Worm (Caenorhabditis elegans): ENCODE data around the gene soap-1.

Gene soap-1

DNA sequence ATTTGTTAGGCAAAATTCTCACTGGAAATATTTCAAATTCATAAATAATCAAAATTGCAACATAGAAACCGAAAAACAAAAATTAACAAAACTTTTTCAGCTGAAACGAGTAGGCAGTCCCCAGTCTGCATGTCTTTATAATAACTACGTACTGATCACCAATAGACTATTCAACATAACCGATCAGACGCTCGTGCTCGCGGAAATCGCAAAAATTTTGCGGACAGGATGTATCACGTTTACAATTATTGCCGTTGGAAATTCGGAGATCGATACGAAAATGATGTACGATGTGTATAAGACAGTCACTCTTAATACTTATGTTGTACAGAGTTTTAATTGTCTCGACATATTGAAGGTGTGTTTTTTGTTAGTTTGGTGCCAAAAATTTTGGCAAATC, 13.3 kb downstream of the soap-1 start:
- TF ChIP-seq tbx-11 (GFP tag; IDR thresholded peaks at IDR 0.05): no peak
- no peak for TF ChIP-seq sea-1 (GFP tag; conservative IDR thresholded peaks at IDR 0.05)
- no peak for TF ChIP-seq tbx-37 (GFP tag; conservative IDR thresholded peaks at IDR 0.05)
- no peak for TF ChIP-seq F13C5.2 (tag; optimal IDR thresholded peaks at IDR 0.05)
- no peak for TF ChIP-seq ets-7 (tag; optimal IDR thresholded peaks at IDR 0.05)
- TF ChIP-seq hmg-4 (GFP tag; optimal IDR thresholded peaks at IDR 0.05): no peak
- no peak for TF ChIP-seq tra-4 (tag; optimal IDR thresholded peaks at IDR 0.05)
- TF ChIP-seq ceh-36 (tag; optimal IDR thresholded peaks at IDR 0.05): no peak
- no peak for TF ChIP-seq scrt-1 (GFP tag; IDR thresholded peaks at IDR 0.05)
- TF ChIP-seq pes-1 (GFP tag; IDR thresholded peaks at IDR 0.05): no peak

ce11 chrV:7199932-7200331, 14.8 kb downstream of the soap-1 start, which contains the start of gene F09G2.1:
TSS of gene F09G2.1 (plus strand) at chrV:7200232.
- TF ChIP-seq tbx-11 (GFP tag; IDR thresholded peaks at IDR 0.05): no peak
- no peak for TF ChIP-seq ama-1 (optimal IDR thresholded peaks at IDR 0.05)
- TF ChIP-seq ceh-13 (GFP tag; optimal IDR thresholded peaks at IDR 0.05): no peak
- no peak for TF ChIP-seq ceh-36 (tag; optimal IDR thresholded peaks at IDR 0.05)
- TF ChIP-seq flt-1 (GFP tag; IDR thresholded peaks at IDR 0.05): no peak
- no peak for TF ChIP-seq F13C5.2 (tag; optimal IDR thresholded peaks at IDR 0.05)
- TF ChIP-seq tra-4 (tag; optimal IDR thresholded peaks at IDR 0.05): no peak

ce11 chrV:7199077-7199476, 15.6 kb downstream of the soap-1 start:
- TF ChIP-seq tbx-11 (GFP tag; IDR thresholded peaks at IDR 0.05) (no peak), pes-1 (GFP tag; IDR thresholded peaks at IDR 0.05) (no peak), sea-1 (GFP tag; conservative IDR thresholded peaks at IDR 0.05) (no peak), aly-1 (tag; optimal IDR thresholded peaks at IDR 0.05) (no peak), flt-1 (GFP tag; IDR thresholded peaks at IDR 0.05) (no peak), ceh-36 (tag; optimal IDR thresholded peaks at IDR 0.05) (no peak), tra-4 (tag; optimal IDR thresholded peaks at IDR 0.05) (no peak)

- TF ChIP-seq ceh-36 (tag; optimal IDR thresholded peaks at IDR 0.05) (no peak), ama-1 (optimal IDR thresholded peaks at IDR 0.05) (peak; percentile 21)
These were observed 16.3 kb downstream of the soap-1 start for ce11 chrV:7198403-7198802.

ce11 chrV:7197036-7197435, 17.7 kb downstream of the soap-1 start:
- TF ChIP-seq tbx-37 (GFP tag; conservative IDR thresholded peaks at IDR 0.05) (no peak), B0310.2 (tag; optimal IDR thresholded peaks at IDR 0.05) (no peak), tra-4 (tag; optimal IDR thresholded peaks at IDR 0.05) (no peak), F13C5.2 (tag; optimal IDR thresholded peaks at IDR 0.05) (no peak), pes-1 (GFP tag; IDR thresholded peaks at IDR 0.05) (no peak)

- no peak for TF ChIP-seq ceh-36 (tag; optimal IDR thresholded peaks at IDR 0.05)
- no peak for TF ChIP-seq ceh-13 (GFP tag; optimal IDR thresholded peaks at IDR 0.05)
- TF ChIP-seq flt-1 (GFP tag; IDR thresholded peaks at IDR 0.05): 0 out of 2 replicates have a peak, but pooled peaks have one; percentile 12
- TF ChIP-seq hnd-1 (tag; optimal IDR thresholded peaks at IDR 0.05): no peak
- peak; percentile 59 for TF ChIP-seq F13C5.2 (tag; optimal IDR thresholded peaks at IDR 0.05)
- TF ChIP-seq ama-1 (optimal IDR thresholded peaks at IDR 0.05): no peak
- no peak for TF ChIP-seq B0310.2 (tag; optimal IDR thresholded peaks at IDR 0.05)
- TF ChIP-seq hmg-4 (GFP tag; optimal IDR thresholded peaks at IDR 0.05): peak; percentile 19
- no peak for TF ChIP-seq hmbx-1 (tag; optimal IDR thresholded peaks at IDR 0.05)
- TF ChIP-seq aly-1 (tag; optimal IDR thresholded peaks at IDR 0.05): no peak
- TF ChIP-seq sea-1 (GFP tag; conservative IDR thresholded peaks at IDR 0.05): no peak
These were observed 18.2 kb downstream of the soap-1 start, which contains the start of gene F09G2.2 for ce11 chrV:7196498-7196966. TSS of gene F09G2.2 (plus strand) at chrV:7196916.

- no peak for TF ChIP-seq flt-1 (GFP tag; IDR thresholded peaks at IDR 0.05)
- no peak for TF ChIP-seq F13C5.2 (tag; optimal IDR thresholded peaks at IDR 0.05)
These were observed 18.7 kb downstream of the soap-1 start, which contains the start of gene attf-2 for ce11 chrV:7196037-7196436. TSS of gene attf-2 (minus strand) at chrV:7196137.

ce11 chrV:7194818-7195217, 19.9 kb downstream of the soap-1 start:
- no peak for TF ChIP-seq tbx-37 (GFP tag; conservative IDR thresholded peaks at IDR 0.05)
- TF ChIP-seq sea-1 (GFP tag; conservative IDR thresholded peaks at IDR 0.05): no peak
- no peak for TF ChIP-seq F13C5.2 (tag; optimal IDR thresholded peaks at IDR 0.05)
- no peak for TF ChIP-seq tra-4 (tag; optimal IDR thresholded peaks at IDR 0.05)
- no peak for TF ChIP-seq ets-7 (tag; optimal IDR thresholded peaks at IDR 0.05)
- no peak for TF ChIP-seq B0310.2 (tag; optimal IDR thresholded peaks at IDR 0.05)
- TF ChIP-seq aly-1 (tag; optimal IDR thresholded peaks at IDR 0.05): no peak
- no peak for TF ChIP-seq hmg-4 (GFP tag; optimal IDR thresholded peaks at IDR 0.05)
- no peak for TF ChIP-seq ceh-36 (tag; optimal IDR thresholded peaks at IDR 0.05)
- TF ChIP-seq flt-1 (GFP tag; IDR thresholded peaks at IDR 0.05): no peak
- TF ChIP-seq pes-1 (GFP tag; IDR thresholded peaks at IDR 0.05): no peak
- no peak for TF ChIP-seq hnd-1 (tag; optimal IDR thresholded peaks at IDR 0.05)
- no peak for TF ChIP-seq tbx-11 (GFP tag; IDR thresholded peaks at IDR 0.05)
- TF ChIP-seq ceh-13 (GFP tag; optimal IDR thresholded peaks at IDR 0.05): no peak
- TF ChIP-seq scrt-1 (GFP tag; IDR thresholded peaks at IDR 0.05): no peak
- no peak for TF ChIP-seq hmbx-1 (tag; optimal IDR thresholded peaks at IDR 0.05)
- TF ChIP-seq ama-1 (optimal IDR thresholded peaks at IDR 0.05): no peak

DNA sequence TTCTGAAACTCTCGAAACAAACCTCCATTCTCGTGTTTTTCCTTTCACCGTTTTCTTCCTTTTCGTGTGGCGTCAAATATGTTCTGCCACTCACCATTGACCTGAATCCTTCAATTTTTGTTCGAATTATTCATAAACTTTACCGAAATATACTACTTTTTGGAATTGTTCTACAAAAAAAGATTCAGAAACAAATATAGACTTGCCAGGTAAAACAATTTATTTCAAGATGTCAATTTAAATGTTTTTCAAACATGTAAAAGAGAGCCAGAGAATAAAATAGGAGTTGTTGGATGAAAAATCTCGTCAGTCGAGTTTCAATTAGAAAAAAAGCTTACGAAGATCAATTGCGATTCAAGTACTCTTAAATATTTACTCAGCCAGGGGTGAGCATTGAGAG, 21.1 kb downstream of the soap-1 start, which contains the start of gene F09G2.8:
TSS of gene F09G2.8 (minus strand) at position 101 of the 400 bp plus-strand sequence.
- TF ChIP-seq pes-1 (GFP tag; IDR thresholded peaks at IDR 0.05) (no peak), scrt-1 (GFP tag; IDR thresholded peaks at IDR 0.05) (no peak), tbx-37 (GFP tag; conservative IDR thresholded peaks at IDR 0.05) (no peak), ama-1 (optimal IDR thresholded peaks at IDR 0.05) (no peak), hmg-4 (GFP tag; optimal IDR thresholded peaks at IDR 0.05) (no peak), B0310.2 (tag; optimal IDR thresholded peaks at IDR 0.05) (no peak), tra-4 (tag; optimal IDR thresholded peaks at IDR 0.05) (no peak), ceh-13 (GFP tag; optimal IDR thresholded peaks at IDR 0.05) (no peak), aly-1 (tag; optimal IDR thresholded peaks at IDR 0.05) (no peak), hmbx-1 (tag; optimal IDR thresholded peaks at IDR 0.05) (no peak), ceh-36 (tag; optimal IDR thresholded peaks at IDR 0.05) (no peak), ets-7 (tag; optimal IDR thresholded peaks at IDR 0.05) (no peak), sea-1 (GFP tag; conservative IDR thresholded peaks at IDR 0.05) (no peak), flt-1 (GFP tag; IDR thresholded peaks at IDR 0.05) (no peak)

All from whole organism, early embryonic.